Fruit fly (Drosophila melanogaster) whole organism, embryonic: ENCODE measurements around the gene ohgt.
A peak's percentile ranks its signal among the peaks of the same experiment; 100 is the strongest.

Experiments used
- Atf6 ChIP-seq: fragments of 200-800 bp; sonication (Bioruptor generic); IDR thresholded peaks from 2 replicates; pipeline ENCODE4 v1.3.6; 2022; ENCODE audit warnings: missing biosample characterization, missing genetic modification characterization
- BtbVII ChIP-seq: fragments of 200-800 bp; sonication (Bioruptor generic); optimal IDR thresholded peaks from 3 replicates; lab custom pipeline; 2017; ENCODE audit warnings: missing biosample characterization, mild to moderate bottlenecking, missing genetic modification characterization
- CG10147 ChIP-seq: fragments of 200-800 bp; sonication (Bioruptor generic); optimal IDR thresholded peaks from 2 replicates; lab custom pipeline; 2019; ENCODE audit warnings: missing biosample characterization, mild to moderate bottlenecking, missing genetic modification characterization, moderate library complexity
- CG1024 ChIP-seq: fragments of 200-800 bp; sonication (Bioruptor generic); IDR thresholded peaks from 2 replicates; pipeline ENCODE4 v1.3.6; 2022; ENCODE audit warnings: missing biosample characterization, missing genetic modification characterization
- CG12659 ChIP-seq: fragments of 200-800 bp; sonication (Bioruptor generic); optimal IDR thresholded peaks from 3 replicates; lab custom pipeline; 2017; ENCODE audit warnings: mild to moderate bottlenecking, missing biosample characterization, missing genetic modification reagents, missing genetic modification characterization
- CG13296 ChIP-seq: fragments of 200-800 bp; sonication (Bioruptor generic); optimal IDR thresholded peaks from 3 replicates; lab custom pipeline; 2018; ENCODE audit warnings: missing biosample characterization, mild to moderate bottlenecking, missing genetic modification characterization
- CG14014 ChIP-seq: fragments of 200-800 bp; sonication (Bioruptor generic); IDR thresholded peaks from 2 replicates; pipeline ENCODE4 v1.3.6; 2022; ENCODE audit warnings: missing biosample characterization, missing genetic modification characterization
- CG15011 ChIP-seq: fragments of 200-800 bp; sonication (Bioruptor generic); optimal IDR thresholded peaks from 3 replicates; lab custom pipeline; 2018; ENCODE audit warnings: missing biosample characterization, mild to moderate bottlenecking, missing genetic modification characterization
- CG15514 ChIP-seq: fragments of 200-800 bp; sonication (Bioruptor generic); optimal IDR thresholded peaks from 3 replicates; lab custom pipeline; 2017; ENCODE audit warnings: missing biosample characterization, missing genetic modification characterization, mild to moderate bottlenecking, moderate library complexity, missing genetic modification reagents
- CG16813 ChIP-seq: fragments of 200-800 bp; sonication (Bioruptor generic); IDR thresholded peaks from 3 replicates; pipeline ENCODE4 v1.3.6; 2022; ENCODE audit warnings: missing biosample characterization, missing genetic modification characterization; ENCODE audit not compliant: partially characterized antibody
- CG17186 ChIP-seq: fragments of 200-800 bp; sonication (Bioruptor generic); optimal IDR thresholded peaks from 3 replicates; lab custom pipeline; 2017; ENCODE audit warnings: missing biosample characterization, missing genetic modification reagents, missing genetic modification characterization
- CG1832 ChIP-seq: fragments of 200-800 bp; sonication (Bioruptor generic); optimal IDR thresholded peaks from 2 replicates; lab custom pipeline; 2017; ENCODE audit warnings: missing biosample characterization, mild to moderate bottlenecking, missing genetic modification characterization, inconsistent platforms
- CG2120 ChIP-seq: fragments of 200-800 bp; sonication (Bioruptor generic); optimal IDR thresholded peaks from 3 replicates; lab custom pipeline; 2016; ENCODE audit warnings: missing biosample characterization, missing genetic modification characterization
- CG30020 ChIP-seq: fragments of 200-800 bp; optimal IDR thresholded peaks from 2 replicates; lab custom pipeline; 2019; ENCODE audit warnings: missing biosample characterization, mild to moderate bottlenecking, missing genetic modification characterization, moderate library complexity
- CG42726 ChIP-seq: fragments of 200-800 bp; sonication (Bioruptor generic); IDR thresholded peaks from 2 replicates; pipeline ENCODE4 v1.3.6; 2022; ENCODE audit warnings: missing biosample characterization, missing genetic modification characterization; ENCODE audit not compliant: partially characterized antibody
- CG4404 ChIP-seq: fragments of 200-800 bp; sonication (Bioruptor generic); IDR thresholded peaks from 2 replicates; pipeline ENCODE4 v1.3.6; 2022; ENCODE audit warnings: missing biosample characterization, missing genetic modification characterization
- CG6272 ChIP-seq: fragments of 200-800 bp; sonication (Bioruptor generic); IDR thresholded peaks from 2 replicates; pipeline ENCODE4 v1.3.6; 2022; ENCODE audit warnings: missing biosample characterization, missing genetic modification characterization
- D19A ChIP-seq: fragments of 200-800 bp; optimal IDR thresholded peaks from 3 replicates; lab custom pipeline; 2019; ENCODE audit warnings: missing biosample characterization, mild to moderate bottlenecking, missing genetic modification characterization, moderate library complexity
- Dll ChIP-seq: fragments of 200-800 bp; sonication (Bioruptor generic); IDR thresholded peaks from 4 replicates; pipeline ENCODE4 v1.3.6; 2022; ENCODE audit warnings: missing biosample characterization, missing genetic modification characterization; ENCODE audit not compliant: partially characterized antibody
- Drgx ChIP-seq: fragments of 200-800 bp; sonication (Bioruptor generic); IDR thresholded peaks from 2 replicates; pipeline ENCODE4 v1.3.6; 2022; ENCODE audit warnings: missing biosample characterization, missing genetic modification characterization
- E2f2 ChIP-seq: fragments of 200-800 bp; sonication (Bioruptor generic); IDR thresholded peaks from 2 replicates; pipeline ENCODE4 v1.3.6; 2022; ENCODE audit warnings: missing biosample characterization, missing genetic modification characterization
- H15 ChIP-seq: fragments of 200-800 bp; sonication (Bioruptor generic); IDR thresholded peaks from 3 replicates; pipeline ENCODE4 v1.3.6; 2022; ENCODE audit warnings: missing biosample characterization, missing genetic modification characterization
- HLH54F ChIP-seq: fragments of 200-800 bp; sonication (Bioruptor generic); optimal IDR thresholded peaks from 3 replicates; lab custom pipeline; 2016; ENCODE audit warnings: missing biosample characterization, missing genetic modification characterization
- Med ChIP-seq: fragments of 200-800 bp; sonication (Bioruptor generic); peaks from one replicate; lab custom pipeline; 2016; ENCODE audit warnings: missing biosample characterization, missing genetic modification characterization, mild to moderate bottlenecking, inconsistent platforms, moderate library complexity
- Meics ChIP-seq: fragments of 200-800 bp; sonication (Bioruptor generic); optimal IDR thresholded peaks from 2 replicates; lab custom pipeline; 2017; ENCODE audit warnings: missing biosample characterization, mild to moderate bottlenecking, missing genetic modification characterization
- Optix ChIP-seq: fragments of 200-800 bp; sonication (Bioruptor generic); IDR thresholded peaks from 3 replicates; pipeline ENCODE4 v1.3.6; 2022; ENCODE audit warnings: missing biosample characterization, missing genetic modification characterization
- Sox100B ChIP-seq: fragments of 200-800 bp; sonication (Bioruptor generic); optimal IDR thresholded peaks from 3 replicates; lab custom pipeline; 2018; ENCODE audit warnings: missing biosample characterization, mild to moderate bottlenecking, missing genetic modification characterization
- Sry-δ ChIP-seq: fragments of 200-800 bp; sonication (Bioruptor generic); optimal IDR thresholded peaks from 2 replicates; lab custom pipeline; 2016; ENCODE audit warnings: missing biosample characterization, missing genetic modification characterization
- Xbp1 ChIP-seq: fragments of 200-800 bp; sonication (Bioruptor generic); optimal IDR thresholded peaks from 3 replicates; lab custom pipeline; 2016; ENCODE audit warnings: missing biosample characterization, mild to moderate bottlenecking, missing genetic modification characterization
- ato ChIP-seq: fragments of 200-800 bp; sonication (Bioruptor generic); IDR thresholded peaks from 2 replicates; pipeline ENCODE4 v1.3.6; 2022; ENCODE audit warnings: missing biosample characterization, missing genetic modification characterization; ENCODE audit not compliant: partially characterized antibody
- bbx ChIP-seq: fragments of 200-800 bp; sonication (Bioruptor generic); IDR thresholded peaks from 2 replicates; pipeline ENCODE4 v1.3.6; 2022; ENCODE audit warnings: missing biosample characterization, missing genetic modification characterization; ENCODE audit not compliant: partially characterized antibody
- crp ChIP-seq, 2 experiments: fragments of 200-800 bp; sonication (Bioruptor generic); optimal IDR thresholded peaks; 2 replicates in 1 of 2; 3 replicates in 1 of 2; lab custom pipeline; 2017; ENCODE audit warnings: missing biosample characterization in 2 of 2, missing genetic modification characterization in 2 of 2, mild to moderate bottlenecking in 1 of 2, moderate library complexity in 1 of 2
- dmrt99B ChIP-seq: fragments of 200-800 bp; sonication (Bioruptor generic); optimal IDR thresholded peaks from 2 replicates; lab custom pipeline; 2018; ENCODE audit warnings: missing biosample characterization, mild to moderate bottlenecking, missing genetic modification characterization, moderate library complexity
- esg ChIP-seq: fragments of 200-800 bp; sonication (Bioruptor generic); conservative IDR thresholded peaks from 2 replicates; pipeline ENCODE4 v1.3.6; 2022; ENCODE audit warnings: missing biosample characterization, missing genetic modification characterization
- fd3F ChIP-seq: fragments of 200-800 bp; sonication (Bioruptor generic); optimal IDR thresholded peaks from 2 replicates; lab custom pipeline; 2018; ENCODE audit warnings: missing biosample characterization, mild to moderate bottlenecking, missing genetic modification characterization, moderate library complexity
- gcm ChIP-seq: fragments of 200-800 bp; sonication (Bioruptor generic); optimal IDR thresholded peaks from 2 replicates; lab custom pipeline; 2019; ENCODE audit warnings: missing biosample characterization, mild to moderate bottlenecking, missing genetic modification characterization, moderate library complexity
- lbe ChIP-seq: fragments of 200-800 bp; sonication (Bioruptor generic); optimal IDR thresholded peaks from 2 replicates; lab custom pipeline; 2016; ENCODE audit warnings: missing biosample characterization, mild to moderate bottlenecking, missing genetic modification characterization
- luna ChIP-seq: fragments of 200-800 bp; sonication (Bioruptor generic); optimal IDR thresholded peaks from 2 replicates; lab custom pipeline; 2016; ENCODE audit warnings: missing biosample characterization, missing genetic modification characterization
- pho ChIP-seq: fragments of 200-800 bp; sonication (Bioruptor generic); optimal IDR thresholded peaks from 2 replicates; lab custom pipeline; 2016; ENCODE audit warnings: missing biosample characterization, missing genetic modification characterization
- prd ChIP-seq, 3 experiments: fragments of >200 bp in 2 of 3; fragments of 200-800 bp in 1 of 3; sonication (Bioruptor generic) in 1 of 3; optimal IDR thresholded peaks in 2 of 3; IDR thresholded peaks in 1 of 3; 2 replicates in 2 of 3; 3 replicates in 1 of 3; pipeline versions ENCODE4 v1.3.6 to Lab custom; 2017 to 2022; ENCODE audit warnings: missing biosample characterization in 1 of 3, missing genetic modification characterization in 1 of 3
- ro ChIP-seq: fragments of 200-800 bp; sonication (Bioruptor generic); IDR thresholded peaks from 2 replicates; pipeline ENCODE4 v1.3.6; 2022; ENCODE audit warnings: missing biosample characterization, missing genetic modification characterization
- scrt ChIP-seq: fragments of 200-800 bp; sonication (Bioruptor generic); optimal IDR thresholded peaks from 2 replicates; lab custom pipeline; 2018; ENCODE audit warnings: missing biosample characterization, mild to moderate bottlenecking, missing genetic modification characterization, moderate library complexity
- sens ChIP-seq: fragments of 200-800 bp; sonication (Bioruptor generic); peaks from one replicate; lab custom pipeline; 2016; ENCODE audit warnings: missing biosample characterization, missing genetic modification characterization
- sisA ChIP-seq: fragments of 200-800 bp; sonication (Bioruptor generic); IDR thresholded peaks from 2 replicates; pipeline ENCODE4 v1.3.6; 2022; ENCODE audit warnings: missing biosample characterization, missing genetic modification characterization
- sug ChIP-seq: fragments of 200-800 bp; optimal IDR thresholded peaks from 2 replicates; lab custom pipeline; 2019; ENCODE audit warnings: missing biosample characterization, mild to moderate bottlenecking, missing genetic modification characterization, moderate library complexity
- tgo ChIP-seq: fragments of 200-800 bp; sonication (Bioruptor generic); IDR thresholded peaks from 3 replicates; pipeline ENCODE4 v1.3.6; 2022; ENCODE audit warnings: missing biosample characterization, missing genetic modification characterization
- tup ChIP-seq: fragments of 200-800 bp; sonication (Bioruptor generic); optimal IDR thresholded peaks from 2 replicates; lab custom pipeline; 2016; ENCODE audit warnings: missing biosample characterization, mild to moderate bottlenecking, missing genetic modification characterization, moderate library complexity
- zen ChIP-seq: fragments of 200-800 bp; sonication (Bioruptor generic); optimal IDR thresholded peaks from 3 replicates; lab custom pipeline; 2018; ENCODE audit warnings: missing biosample characterization, mild to moderate bottlenecking, missing genetic modification characterization, moderate library complexity

Gene ohgt

dm6 chr3R:10048842-10049527, at the start of gene ohgt (continued):
- 0 out of 2 replicates have a peak, but pooled peaks have one; percentile 29 for TF ChIP-seq Drgx
- TF ChIP-seq Xbp1 (GFP tag; lab: Kevin White, UChicago), result peak; percentile 4
- no peak for TF ChIP-seq Optix (GFP tag; lab: Robert Waterston, UW)
- TF ChIP-seq fd3F (GFP tag; lab: Kevin White, UChicago), result no peak
- TF ChIP-seq CG42726 (GFP tag; lab: Robert Waterston, UW), result no peak
- no peak for TF ChIP-seq CG1832 (GFP tag; lab: Kevin White, UChicago)
- TF ChIP-seq Med (GFP tag; lab: Kevin White, UChicago), result peak; percentile 64
- TF ChIP-seq Meics, result peak; percentile 5
- no peak for TF ChIP-seq tup (GFP tag; lab: Kevin White, UChicago)
- TF ChIP-seq pho, result peak; percentile 14
- TF ChIP-seq CG30020 (tag; lab: Kevin White, UChicago), result peak; percentile 41
- peak; percentile 37 for TF ChIP-seq CG2120 (GFP tag; lab: Kevin White, UChicago)
- no peak for TF ChIP-seq CG10147 (GFP tag; lab: Kevin White, UChicago)
- peak; percentile 89 for TF ChIP-seq E2f2 (GFP tag; lab: Robert Waterston, UW)
- TF ChIP-seq CG15011 (GFP tag; lab: Kevin White, UChicago), result no peak
- peak; percentile 31 to 81 for TF ChIP-seq crp (GFP tag; optimal IDR thresholded peaks at IDR 0.05; lab: Kevin White, UChicago)
- TF ChIP-seq tgo (GFP tag; lab: Robert Waterston, UW), result no peak
- TF ChIP-seq CG14014 (GFP tag; lab: Robert Waterston, UW), result peak; percentile 42; the same call in 1 of the 2 replicates
- TF ChIP-seq prd (optimal IDR thresholded peaks at IDR 0.05; lab: Kevin White, UChicago), result no peak
- no peak for TF ChIP-seq prd (GFP tag; IDR thresholded peaks at IDR 0.05; lab: Robert Waterston, UW)
- peak; percentile 3 for TF ChIP-seq D19A (tag; lab: Kevin White, UChicago)
- TF ChIP-seq CG12659 (GFP tag; lab: Kevin White, UChicago), result peak; percentile 32
- peak; percentile 54 for TF ChIP-seq CG15514 (GFP tag; lab: Kevin White, UChicago)
- TF ChIP-seq CG1024 (GFP tag; lab: Robert Waterston, UW), result no peak
- TF ChIP-seq esg (GFP tag; lab: Robert Waterston, UW), result no peak
- no peak for TF ChIP-seq CG4404 (GFP tag; lab: Robert Waterston, UW)
- no peak for TF ChIP-seq luna (GFP tag; lab: Kevin White, UChicago)
- peak; percentile 7 for TF ChIP-seq dmrt99B
- peak; percentile 23 for TF ChIP-seq zen
- no peak for TF ChIP-seq sisA (GFP tag; lab: Robert Waterston, UW)
- 0 out of 4 replicates have a peak, but pooled peaks have one; percentile 50 for TF ChIP-seq Dll (GFP tag; lab: Robert Waterston, UW)
- TF ChIP-seq CG16813 (GFP tag; lab: Robert Waterston, UW), result peak; percentile 49; the same call in 1 of the 3 replicates
- 0 out of 2 replicates have a peak, but pooled peaks have one; percentile 41 for TF ChIP-seq ato (GFP tag; lab: Robert Waterston, UW)
- TF ChIP-seq bbx (GFP tag; lab: Robert Waterston, UW), result 0 out of 2 replicates have a peak, but pooled peaks have one; percentile 7
- TF ChIP-seq scrt, result no peak
- TF ChIP-seq HLH54F (GFP tag; lab: Kevin White, UChicago), result no peak
- no peak for TF ChIP-seq H15 (GFP tag; lab: Robert Waterston, UW)
- no peak for TF ChIP-seq lbe (GFP tag; lab: Kevin White, UChicago)
- TF ChIP-seq sens (GFP tag; lab: Kevin White, UChicago), result peak; percentile 81
- no peak for TF ChIP-seq Atf6 (GFP tag; lab: Robert Waterston, UW)
- no peak for TF ChIP-seq CG6272 (GFP tag; lab: Robert Waterston, UW)
- peak; percentile 78 for TF ChIP-seq Sry-δ
- TF ChIP-seq BtbVII, result no peak
- peak; percentile 7 for TF ChIP-seq sug (tag; lab: Kevin White, UChicago)
- TF ChIP-seq CG17186 (GFP tag; lab: Kevin White, UChicago), result no peak
- TF ChIP-seq gcm (GFP tag; lab: Kevin White, UChicago), result no peak
- TF ChIP-seq ro (GFP tag; lab: Robert Waterston, UW), result no peak
- TF ChIP-seq Sox100B (GFP tag; lab: Kevin White, UChicago), result no peak
- peak; percentile 36 for TF ChIP-seq CG13296 (GFP tag; lab: Kevin White, UChicago)
